Fruit fly (Drosophila melanogaster): ENCODE measurements around the gene CG31650.

DNA sequence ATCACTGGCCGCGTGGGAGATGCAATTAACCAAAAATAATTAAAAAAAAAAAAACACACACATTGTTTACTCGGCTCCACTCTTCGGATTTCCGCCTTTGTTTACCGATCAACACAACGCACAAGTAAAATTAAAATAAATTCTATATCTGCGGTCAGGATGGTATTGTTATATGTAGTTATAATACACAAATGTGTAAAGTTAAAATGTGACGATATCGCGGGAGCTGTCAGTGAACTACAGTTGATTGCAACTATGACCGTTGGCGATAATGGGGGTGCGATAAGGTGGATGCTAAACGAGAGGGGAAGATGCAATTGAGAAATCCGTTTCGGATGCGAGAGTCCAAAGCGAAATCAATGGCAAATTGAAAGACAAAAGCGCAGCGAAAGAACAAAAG lies 38.2 kb downstream of the CG31650 start:
- TF ChIP-seq br (GFP tag; optimal IDR thresholded peaks at IDR 0.05) = no peak
- TF ChIP-seq usp (GFP tag; optimal IDR thresholded peaks at IDR 0.05) = no peak
- no peak for TF ChIP-seq psq (GFP tag; optimal IDR thresholded peaks at IDR 0.05)
- no peak for TF ChIP-seq Dif (GFP tag; optimal IDR thresholded peaks at IDR 0.05; ENCODE audit: partially characterized antibody)
- no peak for TF ChIP-seq Jra (GFP tag; optimal IDR thresholded peaks at IDR 0.05)
- no peak for TF ChIP-seq Hnf4 (GFP tag; optimal IDR thresholded peaks at IDR 0.05)
- TF ChIP-seq dmrt93B (GFP tag; optimal IDR thresholded peaks at IDR 0.05) = no peak
- no peak for TF ChIP-seq Abd-B (GFP tag; optimal IDR thresholded peaks at IDR 0.05)
- no peak for TF ChIP-seq N (GFP tag; optimal IDR thresholded peaks at IDR 0.05)
- no peak for TF ChIP-seq fru (GFP tag; optimal IDR thresholded peaks at IDR 0.05)
- no peak for TF ChIP-seq Dfd (GFP tag; optimal IDR thresholded peaks at IDR 0.05)
- no peak for TF ChIP-seq sv (GFP tag; optimal IDR thresholded peaks at IDR 0.05)
